Fruit fly (Drosophila melanogaster) whole organism, embryonic: ENCODE measurements around the gene glob2.

Experiments used
- Abd-B ChIP-seq: fragments of 200-800 bp; sonication (Bioruptor generic); optimal IDR thresholded peaks from 2 replicates; lab custom pipeline; 2018; ENCODE audit warnings: missing biosample characterization, mild to moderate bottlenecking, missing genetic modification characterization, moderate library complexity
- Aef1 ChIP-seq: fragments of 200-800 bp; sonication (Bioruptor generic); IDR thresholded peaks from 3 replicates; pipeline ENCODE4 v1.3.6; 2022; ENCODE audit warnings: missing biosample characterization, missing genetic modification characterization
- Antp ChIP-seq: fragments of 200-800 bp; sonication (Bioruptor generic); optimal IDR thresholded peaks from 3 replicates; lab custom pipeline; 2016; ENCODE audit warnings: missing biosample characterization, missing genetic modification characterization
- CG10543 ChIP-seq: fragments of 200-800 bp; sonication (Bioruptor generic); optimal IDR thresholded peaks from 3 replicates; lab custom pipeline; 2017; ENCODE audit warnings: missing biosample characterization, mild to moderate bottlenecking, missing genetic modification characterization, moderate library complexity
- CG12942 ChIP-seq: fragments of 200-800 bp; sonication (Bioruptor generic); optimal IDR thresholded peaks from 3 replicates; lab custom pipeline; 2016; ENCODE audit warnings: missing biosample characterization, missing genetic modification characterization
- CG13123 ChIP-seq: fragments of 200-800 bp; sonication (Bioruptor generic); optimal IDR thresholded peaks from 2 replicates; lab custom pipeline; 2016; ENCODE audit warnings: missing biosample characterization, missing genetic modification characterization
- CG13296 ChIP-seq: fragments of 200-800 bp; sonication (Bioruptor generic); optimal IDR thresholded peaks from 3 replicates; lab custom pipeline; 2018; ENCODE audit warnings: missing biosample characterization, mild to moderate bottlenecking, missing genetic modification characterization
- CG15696 ChIP-seq: fragments of 200-800 bp; sonication (Bioruptor generic); optimal IDR thresholded peaks from 2 replicates; lab custom pipeline; 2019; ENCODE audit warnings: missing biosample characterization, mild to moderate bottlenecking, missing genetic modification characterization, moderate library complexity
- CG17359 ChIP-seq: fragments of 200-800 bp; sonication (Bioruptor generic); optimal IDR thresholded peaks from 3 replicates; lab custom pipeline; 2018; ENCODE audit warnings: missing biosample characterization, mild to moderate bottlenecking, missing genetic modification characterization, moderate library complexity
- CG2199 ChIP-seq: fragments of 200-800 bp; sonication (Bioruptor generic); IDR thresholded peaks from 3 replicates; pipeline ENCODE4 v1.3.6; 2022; ENCODE audit warnings: missing biosample characterization, missing genetic modification characterization
- CG30431 ChIP-seq: fragments of 200-800 bp; sonication (Bioruptor generic); optimal IDR thresholded peaks from 2 replicates; lab custom pipeline; 2017; ENCODE audit warnings: missing biosample characterization, missing genetic modification characterization
- CG3281 ChIP-seq: fragments of 200-800 bp; sonication (Bioruptor generic); optimal IDR thresholded peaks from 3 replicates; lab custom pipeline; 2017; ENCODE audit warnings: missing biosample characterization, mild to moderate bottlenecking, missing genetic modification characterization
- CG4360 ChIP-seq: fragments of 200-800 bp; sonication (Bioruptor generic); IDR thresholded peaks from 2 replicates; pipeline ENCODE4 v1.3.6; 2022; ENCODE audit warnings: missing biosample characterization, missing genetic modification characterization
- CG6813 ChIP-seq: fragments of 200-800 bp; sonication (Bioruptor generic); optimal IDR thresholded peaks from 2 replicates; lab custom pipeline; 2017; ENCODE audit warnings: missing biosample characterization, missing genetic modification characterization, mild to moderate bottlenecking, moderate library complexity, missing genetic modification reagents
- CG7372 ChIP-seq: fragments of 200-800 bp; sonication (Bioruptor generic); IDR thresholded peaks from 2 replicates; pipeline ENCODE4 v1.3.6; 2022; ENCODE audit warnings: missing biosample characterization, missing genetic modification characterization
- CG7745 ChIP-seq: fragments of 200-800 bp; sonication (Bioruptor generic); optimal IDR thresholded peaks from 2 replicates; lab custom pipeline; 2018; ENCODE audit warnings: missing biosample characterization, mild to moderate bottlenecking, missing genetic modification characterization, moderate library complexity
- CHES-1-like ChIP-seq: fragments of 200-800 bp; sonication (Bioruptor generic); optimal IDR thresholded peaks from 2 replicates; lab custom pipeline; 2016; ENCODE audit warnings: missing biosample characterization, missing genetic modification characterization
- CTCF ChIP-seq: fragments of 200-800 bp; sonication (Bioruptor generic); optimal IDR thresholded peaks from 2 replicates; lab custom pipeline; 2017; ENCODE audit warnings: missing biosample characterization, mild to moderate bottlenecking, missing genetic modification characterization, moderate library complexity
- D ChIP-seq, 2 experiments: fragments of 200-800 bp in 1 of 2; fragments of >200 bp in 1 of 2; sonication (Bioruptor generic) in 1 of 2; optimal IDR thresholded peaks; 2 replicates in 1 of 2; 3 replicates in 1 of 2; lab custom pipeline; 2017; ENCODE audit warnings: mild to moderate bottlenecking in 1 of 2, missing biosample characterization in 1 of 2, missing genetic modification characterization in 1 of 2, missing genetic modification reagents in 1 of 2
- Dad ChIP-seq: fragments of 200-800 bp; sonication (Bioruptor generic); optimal IDR thresholded peaks from 3 replicates; lab custom pipeline; 2016; ENCODE audit warnings: missing biosample characterization, missing genetic modification characterization
- E2f1 ChIP-seq: fragments of 200-800 bp; sonication (Bioruptor generic); IDR thresholded peaks from 2 replicates; pipeline ENCODE4 v1.3.6; 2022; ENCODE audit warnings: missing biosample characterization, missing genetic modification characterization
- Ets65A ChIP-seq: fragments of 200-800 bp; sonication (Bioruptor generic); peaks from one replicate; lab custom pipeline; 2016; ENCODE audit warnings: missing biosample characterization, missing genetic modification characterization
- Ets97D ChIP-seq: fragments of 200-800 bp; sonication (Bioruptor generic); optimal IDR thresholded peaks from 3 replicates; lab custom pipeline; 2016; ENCODE audit warnings: missing biosample characterization, missing genetic modification characterization
- GATAe ChIP-seq: fragments of 200-800 bp; sonication (Bioruptor generic); conservative IDR thresholded peaks from 2 replicates; pipeline ENCODE4 v1.3.6; 2022; ENCODE audit warnings: missing biosample characterization, missing genetic modification characterization
- HmgZ ChIP-seq: fragments of 200-800 bp; sonication (Bioruptor generic); optimal IDR thresholded peaks from 2 replicates; lab custom pipeline; 2018; ENCODE audit warnings: missing biosample characterization, mild to moderate bottlenecking, missing genetic modification characterization
- Lhr ChIP-seq: fragments of 200-800 bp; sonication (Bioruptor generic); optimal IDR thresholded peaks from 3 replicates; lab custom pipeline; 2017; ENCODE audit warnings: mild to moderate bottlenecking, missing biosample characterization, missing genetic modification reagents, missing genetic modification characterization
- PHDP ChIP-seq: fragments of 200-800 bp; sonication (Bioruptor generic); optimal IDR thresholded peaks from 3 replicates; lab custom pipeline; 2018; ENCODE audit warnings: missing biosample characterization, mild to moderate bottlenecking, missing genetic modification characterization, moderate library complexity
- Ptx1 ChIP-seq: fragments of 200-800 bp; sonication (Bioruptor generic); IDR thresholded peaks from 2 replicates; pipeline ENCODE4 v1.3.6; 2022; ENCODE audit warnings: missing biosample characterization, missing genetic modification characterization
- Stat92E ChIP-seq, 3 experiments: fragments of >200 bp in 2 of 3; fragments of 200-800 bp in 1 of 3; sonication (Bioruptor generic) in 1 of 3; optimal IDR thresholded peaks; 2 replicates each; lab custom pipeline; 2017 to 2019; ENCODE audit warnings: missing biosample characterization in 3 of 3, missing genetic modification characterization in 3 of 3, mild to moderate bottlenecking in 1 of 3, moderate library complexity in 1 of 3
- Tbp ChIP-seq: fragments of >200 bp; optimal IDR thresholded peaks from 2 replicates; lab custom pipeline; 2018; ENCODE audit warnings: missing biosample characterization, missing genetic modification characterization
- aop ChIP-seq: fragments of 200-800 bp; sonication (Bioruptor generic); IDR thresholded peaks from 2 replicates; pipeline ENCODE4 v1.3.6; 2022; ENCODE audit warnings: missing biosample characterization, missing genetic modification characterization
- ara ChIP-seq: fragments of 200-800 bp; sonication (Bioruptor generic); IDR thresholded peaks from 2 replicates; pipeline ENCODE4 v1.3.6; 2022; ENCODE audit warnings: missing biosample characterization, missing genetic modification characterization
- ato ChIP-seq: fragments of 200-800 bp; sonication (Bioruptor generic); IDR thresholded peaks from 2 replicates; pipeline ENCODE4 v1.3.6; 2022; ENCODE audit warnings: missing biosample characterization, missing genetic modification characterization; ENCODE audit not compliant: partially characterized antibody
- cg ChIP-seq: fragments of 200-800 bp; sonication (Bioruptor generic); optimal IDR thresholded peaks from 3 replicates; lab custom pipeline; 2019; ENCODE audit warnings: missing biosample characterization, mild to moderate bottlenecking, missing genetic modification characterization, moderate library complexity
- disco-r ChIP-seq: fragments of 200-800 bp; sonication (Bioruptor generic); optimal IDR thresholded peaks from 2 replicates; lab custom pipeline; 2016; ENCODE audit warnings: missing biosample characterization, missing genetic modification characterization
- ewg ChIP-seq: fragments of 200-800 bp; sonication (Bioruptor generic); optimal IDR thresholded peaks from 3 replicates; lab custom pipeline; 2017; ENCODE audit warnings: mild to moderate bottlenecking, missing biosample characterization, missing genetic modification reagents, missing genetic modification characterization
- knrl ChIP-seq: fragments of 200-800 bp; sonication (Bioruptor generic); IDR thresholded peaks from 3 replicates; pipeline ENCODE4 v1.3.6; 2022; ENCODE audit warnings: missing biosample characterization, missing genetic modification characterization; ENCODE audit not compliant: partially characterized antibody
- mam ChIP-seq: fragments of 200-800 bp; sonication (Bioruptor generic); optimal IDR thresholded peaks from 3 replicates; lab custom pipeline; 2016; ENCODE audit warnings: missing biosample characterization, missing genetic modification characterization
- phol ChIP-seq: fragments of 200-800 bp; sonication (Bioruptor generic); optimal IDR thresholded peaks from 3 replicates; lab custom pipeline; 2018; ENCODE audit warnings: missing biosample characterization, mild to moderate bottlenecking, missing genetic modification characterization, moderate library complexity
- pros ChIP-seq: fragments of 200-800 bp; sonication (Bioruptor generic); optimal IDR thresholded peaks from 3 replicates; lab custom pipeline; 2019; ENCODE audit warnings: missing biosample characterization, mild to moderate bottlenecking, missing genetic modification characterization, moderate library complexity
- pzg ChIP-seq: fragments of 200-800 bp; sonication (Bioruptor generic); optimal IDR thresholded peaks from 3 replicates; lab custom pipeline; 2018; ENCODE audit warnings: missing biosample characterization, mild to moderate bottlenecking, missing genetic modification characterization, moderate library complexity
- repo ChIP-seq: fragments of 200-800 bp; sonication (Bioruptor generic); optimal IDR thresholded peaks from 2 replicates; lab custom pipeline; 2016; ENCODE audit warnings: missing biosample characterization, missing genetic modification characterization
- row ChIP-seq: fragments of 200-800 bp; sonication (Bioruptor generic); IDR thresholded peaks from 3 replicates; pipeline ENCODE4 v1.3.6; 2022; ENCODE audit warnings: missing biosample characterization, missing genetic modification characterization
- scrt ChIP-seq: fragments of 200-800 bp; sonication (Bioruptor generic); optimal IDR thresholded peaks from 2 replicates; lab custom pipeline; 2018; ENCODE audit warnings: missing biosample characterization, mild to moderate bottlenecking, missing genetic modification characterization, moderate library complexity
- sens ChIP-seq: fragments of 200-800 bp; sonication (Bioruptor generic); peaks from one replicate; lab custom pipeline; 2016; ENCODE audit warnings: missing biosample characterization, missing genetic modification characterization
- sens-2 ChIP-seq: fragments of 200-800 bp; sonication (Bioruptor generic); IDR thresholded peaks from 2 replicates; pipeline ENCODE4 v1.3.6; 2022; ENCODE audit warnings: missing biosample characterization, missing genetic modification characterization
- sug ChIP-seq: fragments of 200-800 bp; optimal IDR thresholded peaks from 2 replicates; lab custom pipeline; 2019; ENCODE audit warnings: missing biosample characterization, mild to moderate bottlenecking, missing genetic modification characterization, moderate library complexity
- toy ChIP-seq: fragments of 200-800 bp; sonication (Bioruptor generic); IDR thresholded peaks from 2 replicates; pipeline ENCODE4 v1.3.6; 2022; ENCODE audit warnings: missing biosample characterization, missing genetic modification characterization
- trem ChIP-seq: fragments of 200-800 bp; optimal IDR thresholded peaks from 3 replicates; lab custom pipeline; 2019; ENCODE audit warnings: missing biosample characterization, mild to moderate bottlenecking, missing genetic modification characterization, moderate library complexity
- ttk ChIP-seq: fragments of 200-800 bp; sonication (Bioruptor generic); IDR thresholded peaks from 2 replicates; pipeline ENCODE4 v2.1.2; 2022; ENCODE audit warnings: missing biosample characterization, missing genetic modification characterization
- twi ChIP-seq: fragments of 200-800 bp; optimal IDR thresholded peaks from 2 replicates; lab custom pipeline; 2019; ENCODE audit warnings: missing biosample characterization, mild to moderate bottlenecking, missing genetic modification characterization, moderate library complexity
- zen ChIP-seq: fragments of 200-800 bp; sonication (Bioruptor generic); optimal IDR thresholded peaks from 3 replicates; lab custom pipeline; 2018; ENCODE audit warnings: missing biosample characterization, mild to moderate bottlenecking, missing genetic modification characterization, moderate library complexity

The glob2 gene

DNA sequence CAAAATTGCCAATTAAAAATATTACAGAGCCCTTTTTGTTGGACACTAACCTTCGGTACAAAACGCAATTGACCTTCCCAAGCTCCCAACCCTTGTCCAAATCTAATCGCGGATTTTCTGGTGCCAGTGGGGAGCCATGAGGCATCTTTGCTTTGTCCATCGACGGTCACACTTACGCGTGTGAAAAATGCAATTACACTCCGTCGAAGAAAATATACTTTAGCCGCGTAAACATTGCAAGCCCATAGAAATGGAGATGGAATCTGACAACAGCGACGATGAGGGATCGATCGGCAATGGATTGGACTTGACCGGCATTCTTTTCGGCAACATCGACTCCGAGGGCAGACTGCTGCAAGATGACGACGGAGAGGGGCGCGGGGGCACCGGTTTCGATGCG, 38.0 kb upstream of the glob2 start, which contains the start of gene Taf1 (continued):
- TF ChIP-seq ato (GFP tag; lab: Robert Waterston, UW) (0 out of 2 replicates have a peak, but pooled peaks have one; percentile 32), toy (GFP tag; lab: Robert Waterston, UW) (no peak), CG7372 (GFP tag; lab: Robert Waterston, UW) (no peak), Aef1 (GFP tag; lab: Robert Waterston, UW) (no peak), pros (GFP tag; lab: Kevin White, UChicago) (no peak), CG10543 (no peak), ewg (no peak), sens-2 (GFP tag; lab: Robert Waterston, UW) (no peak), CG6813 (GFP tag; lab: Kevin White, UChicago) (no peak), zen (tag; lab: Kevin White, UChicago) (peak; percentile 39), disco-r (no peak), Stat92E (GFP tag; optimal IDR thresholded peaks at IDR 0.05; lab: Kevin White, UChicago) (peak in 1 of 3 experiments; percentile 27), sens (GFP tag; lab: Kevin White, UChicago) (no peak), Ets65A (GFP tag; lab: Kevin White, UChicago) (no peak), CG17359 (tag; lab: Kevin White, UChicago) (no peak), PHDP (tag; lab: Kevin White, UChicago) (no peak), phol (tag; lab: Kevin White, UChicago) (peak; percentile 64), CG15696 (tag; lab: Kevin White, UChicago) (no peak), CTCF (GFP tag; lab: Kevin White, UChicago) (peak; percentile 75), cg (GFP tag; lab: Kevin White, UChicago) (no peak), Dad (GFP tag; lab: Kevin White, UChicago) (no peak), CG13123 (GFP tag; lab: Kevin White, UChicago) (no peak), CG3281 (GFP tag; lab: Kevin White, UChicago) (no peak), ttk (GFP tag; lab: Robert Waterston, UW) (no peak), E2f1 (GFP tag; lab: Robert Waterston, UW) (no peak), mam (GFP tag; lab: Kevin White, UChicago) (no peak), Lhr (GFP tag; lab: Kevin White, UChicago) (peak; percentile 89), HmgZ (tag; lab: Kevin White, UChicago) (peak; percentile 64), ara (GFP tag; lab: Robert Waterston, UW) (no peak), Abd-B (GFP tag; lab: Kevin White, UChicago) (no peak), CG2199 (GFP tag; lab: Robert Waterston, UW) (peak; percentile 90), sug (no peak), CG30431 (GFP tag; lab: Kevin White, UChicago) (no peak), GATAe (GFP tag; lab: Robert Waterston, UW) (peak; percentile 72; the same call in 1 of the 2 replicates), knrl (GFP tag; lab: Robert Waterston, UW) (peak; percentile 30; the same call in 1 of the 3 replicates), Ets97D (peak; percentile 60), CHES-1-like (GFP tag; lab: Kevin White, UChicago) (no peak), twi (tag; lab: Kevin White, UChicago) (no peak), aop (GFP tag; lab: Robert Waterston, UW) (no peak), CG4360 (GFP tag; lab: Robert Waterston, UW) (no peak), trem (tag; lab: Kevin White, UChicago) (peak; percentile 66), Ptx1 (no peak), D (optimal IDR thresholded peaks at IDR 0.05; lab: Kevin White, UChicago) (no peak), D (GFP tag; optimal IDR thresholded peaks at IDR 0.05; lab: Kevin White, UChicago) (no peak), Antp (GFP tag; lab: Kevin White, UChicago) (no peak), pzg (GFP tag; lab: Kevin White, UChicago) (peak; percentile 94), CG7745 (tag; lab: Kevin White, UChicago) (no peak), CG12942 (GFP tag; lab: Kevin White, UChicago) (no peak), repo (no peak), row (peak; percentile 56), scrt (GFP tag; lab: Kevin White, UChicago) (no peak), Tbp (no peak), CG13296 (GFP tag; lab: Kevin White, UChicago) (no peak)
